Fruit fly (Drosophila melanogaster) whole organism, embryonic: ENCODE measurements around the gene PLCXD.

Experiments
- ATbp ChIP-seq: fragments of 200-800 bp; sonication (Bioruptor generic); optimal IDR thresholded peaks from 2 replicates; lab custom pipeline; 2017; ENCODE audit warnings: missing biosample characterization, mild to moderate bottlenecking, missing genetic modification characterization, missing genetic modification reagents
- BEAF-32 ChIP-seq: fragments of 200-800 bp; sonication (Bioruptor generic); optimal IDR thresholded peaks from 3 replicates; lab custom pipeline; 2017; ENCODE audit warnings: missing biosample characterization, missing genetic modification characterization, mild to moderate bottlenecking, moderate library complexity, missing genetic modification reagents
- Blimp-1 ChIP-seq: fragments of 200-800 bp; sonication (Bioruptor generic); optimal IDR thresholded peaks from 3 replicates; lab custom pipeline; 2018; ENCODE audit warnings: missing biosample characterization, missing genetic modification characterization, mild to moderate bottlenecking, moderate library complexity, missing genetic modification reagents
- CG10274 ChIP-seq: fragments of 200-800 bp; sonication (Bioruptor generic); optimal IDR thresholded peaks from 3 replicates; lab custom pipeline; 2017; ENCODE audit warnings: missing biosample characterization, mild to moderate bottlenecking, missing genetic modification characterization
- CG10959 ChIP-seq: fragments of 200-800 bp; sonication (Bioruptor generic); IDR thresholded peaks from 2 replicates; pipeline ENCODE4 v1.3.6; 2022; ENCODE audit warnings: missing biosample characterization, missing genetic modification characterization
- CG12744 ChIP-seq: fragments of 200-800 bp; sonication (Bioruptor generic); optimal IDR thresholded peaks from 2 replicates; lab custom pipeline; 2016; ENCODE audit warnings: missing biosample characterization, missing genetic modification characterization
- CG14050 ChIP-seq: fragments of 200-800 bp; sonication (Bioruptor generic); IDR thresholded peaks from 3 replicates; pipeline ENCODE4 v1.3.6; 2022; ENCODE audit warnings: missing biosample characterization, missing genetic modification characterization
- CG16815 ChIP-seq: fragments of 200-800 bp; sonication (Bioruptor generic); optimal IDR thresholded peaks from 3 replicates; lab custom pipeline; 2017; ENCODE audit warnings: missing biosample characterization, mild to moderate bottlenecking, missing genetic modification characterization
- CG18476 ChIP-seq: fragments of 200-800 bp; sonication (Bioruptor generic); optimal IDR thresholded peaks from 2 replicates; lab custom pipeline; 2016; ENCODE audit warnings: missing biosample characterization, mild to moderate bottlenecking, missing genetic modification characterization
- CG4424 ChIP-seq: fragments of 200-800 bp; sonication (Bioruptor generic); optimal IDR thresholded peaks from 3 replicates; lab custom pipeline; 2016; ENCODE audit warnings: missing biosample characterization, missing genetic modification characterization
- CG7357 ChIP-seq: fragments of 200-800 bp; sonication (Bioruptor generic); IDR thresholded peaks from 3 replicates; pipeline ENCODE4 v1.3.6; 2022; ENCODE audit warnings: missing biosample characterization, missing genetic modification characterization
- Dad ChIP-seq: fragments of 200-800 bp; sonication (Bioruptor generic); optimal IDR thresholded peaks from 3 replicates; lab custom pipeline; 2016; ENCODE audit warnings: missing biosample characterization, missing genetic modification characterization
- Dbx ChIP-seq: fragments of 200-800 bp; sonication (Bioruptor generic); IDR thresholded peaks from 3 replicates; pipeline ENCODE4 v1.3.6; 2022; ENCODE audit warnings: missing biosample characterization, missing genetic modification characterization
- E2f2 ChIP-seq: fragments of 200-800 bp; sonication (Bioruptor generic); IDR thresholded peaks from 2 replicates; pipeline ENCODE4 v1.3.6; 2022; ENCODE audit warnings: missing biosample characterization, missing genetic modification characterization
- HLH54F ChIP-seq: fragments of 200-800 bp; sonication (Bioruptor generic); optimal IDR thresholded peaks from 3 replicates; lab custom pipeline; 2016; ENCODE audit warnings: missing biosample characterization, missing genetic modification characterization
- HmgZ ChIP-seq: fragments of 200-800 bp; sonication (Bioruptor generic); optimal IDR thresholded peaks from 2 replicates; lab custom pipeline; 2018; ENCODE audit warnings: missing biosample characterization, mild to moderate bottlenecking, missing genetic modification characterization
- MTF-1 ChIP-seq: fragments of 200-800 bp; sonication (Bioruptor generic); optimal IDR thresholded peaks from 2 replicates; lab custom pipeline; 2018; ENCODE audit warnings: missing biosample characterization, mild to moderate bottlenecking, missing genetic modification characterization, borderline replicate concordance
- Max ChIP-seq: fragments of 200-800 bp; sonication (Bioruptor generic); optimal IDR thresholded peaks from 2 replicates; lab custom pipeline; 2016; ENCODE audit warnings: missing biosample characterization, mild to moderate bottlenecking, missing genetic modification characterization
- Mrtf ChIP-seq: fragments of 200-800 bp; sonication (Bioruptor generic); IDR thresholded peaks from 3 replicates; pipeline ENCODE4 v1.3.6; 2022; ENCODE audit warnings: missing biosample characterization, missing genetic modification characterization
- Opbp ChIP-seq: fragments of 200-800 bp; sonication (Bioruptor generic); IDR thresholded peaks from 3 replicates; pipeline ENCODE4 v1.3.6; 2022; ENCODE audit warnings: missing biosample characterization, missing genetic modification characterization; ENCODE audit not compliant: partially characterized antibody
- Ssrp ChIP-seq: fragments of 200-800 bp; sonication (Bioruptor generic); optimal IDR thresholded peaks from 2 replicates; lab custom pipeline; 2018; ENCODE audit warnings: missing biosample characterization, mild to moderate bottlenecking, missing genetic modification characterization, moderate library complexity
- Stat92E ChIP-seq, 3 experiments: fragments of >200 bp in 2 of 3; fragments of 200-800 bp in 1 of 3; sonication (Bioruptor generic) in 1 of 3; optimal IDR thresholded peaks; 2 replicates each; lab custom pipeline; 2017 to 2019; ENCODE audit warnings: missing biosample characterization in 3 of 3, missing genetic modification characterization in 3 of 3, mild to moderate bottlenecking in 1 of 3, moderate library complexity in 1 of 3
- aop ChIP-seq: fragments of 200-800 bp; sonication (Bioruptor generic); IDR thresholded peaks from 2 replicates; pipeline ENCODE4 v1.3.6; 2022; ENCODE audit warnings: missing biosample characterization, missing genetic modification characterization
- ato ChIP-seq: fragments of 200-800 bp; sonication (Bioruptor generic); IDR thresholded peaks from 2 replicates; pipeline ENCODE4 v1.3.6; 2022; ENCODE audit warnings: missing biosample characterization, missing genetic modification characterization; ENCODE audit not compliant: partially characterized antibody
- bowl ChIP-seq: fragments of 200-800 bp; sonication (Bioruptor generic); IDR thresholded peaks from 2 replicates; pipeline ENCODE4 v1.3.6; 2022; ENCODE audit warnings: missing biosample characterization, missing genetic modification characterization
- btn ChIP-seq: fragments of 200-800 bp; sonication (Bioruptor generic); optimal IDR thresholded peaks from 2 replicates; lab custom pipeline; 2016; ENCODE audit warnings: missing biosample characterization, missing genetic modification characterization
- fd64A ChIP-seq: fragments of 200-800 bp; sonication (Bioruptor generic); optimal IDR thresholded peaks from 3 replicates; lab custom pipeline; 2018; ENCODE audit warnings: missing biosample characterization, mild to moderate bottlenecking, missing genetic modification characterization
- lab ChIP-seq: fragments of 200-800 bp; sonication (Bioruptor generic); optimal IDR thresholded peaks from 3 replicates; lab custom pipeline; 2017; ENCODE audit warnings: missing biosample characterization, missing genetic modification characterization, mild to moderate bottlenecking, moderate library complexity, missing genetic modification reagents
- nerfin-2 ChIP-seq: fragments of 200-800 bp; sonication (Bioruptor generic); IDR thresholded peaks from 2 replicates; pipeline ENCODE4 v1.3.6; 2022; ENCODE audit warnings: missing biosample characterization, missing genetic modification characterization; ENCODE audit not compliant: partially characterized antibody
- peb ChIP-seq: fragments of 200-800 bp; sonication (Bioruptor generic); IDR thresholded peaks from 2 replicates; pipeline ENCODE4 v1.3.6; 2022; ENCODE audit warnings: missing biosample characterization, missing genetic modification characterization
- pzg ChIP-seq: fragments of 200-800 bp; sonication (Bioruptor generic); optimal IDR thresholded peaks from 3 replicates; lab custom pipeline; 2018; ENCODE audit warnings: missing biosample characterization, mild to moderate bottlenecking, missing genetic modification characterization, moderate library complexity
- sens ChIP-seq: fragments of 200-800 bp; sonication (Bioruptor generic); peaks from one replicate; lab custom pipeline; 2016; ENCODE audit warnings: missing biosample characterization, missing genetic modification characterization
- sr ChIP-seq: fragments of 200-800 bp; sonication (Bioruptor generic); IDR thresholded peaks from 3 replicates; pipeline ENCODE4 v1.3.6; 2022; ENCODE audit warnings: missing biosample characterization, missing genetic modification characterization
- tup ChIP-seq: fragments of 200-800 bp; sonication (Bioruptor generic); optimal IDR thresholded peaks from 2 replicates; lab custom pipeline; 2016; ENCODE audit warnings: missing biosample characterization, mild to moderate bottlenecking, missing genetic modification characterization, moderate library complexity
- usp ChIP-seq: fragments of >200 bp; optimal IDR thresholded peaks from 2 replicates; lab custom pipeline; 2017; ENCODE audit warnings: missing biosample characterization, missing genetic modification characterization
- wek ChIP-seq: fragments of 200-800 bp; sonication (Bioruptor generic); optimal IDR thresholded peaks from 3 replicates; lab custom pipeline; 2018; ENCODE audit warnings: missing biosample characterization, mild to moderate bottlenecking, missing genetic modification characterization, moderate library complexity
- yki ChIP-seq: fragments of >200 bp; optimal IDR thresholded peaks from 3 replicates; lab custom pipeline; 2018
- zen2 ChIP-seq: fragments of 200-800 bp; sonication (Bioruptor generic); IDR thresholded peaks from 3 replicates; pipeline ENCODE4 v1.3.6; 2022; ENCODE audit warnings: missing biosample characterization, missing genetic modification characterization; ENCODE audit not compliant: partially characterized antibody

Gene PLCXD

dm6 chr2L:12004211-12004979 is 44.8 kb upstream of the PLCXD start (continued):
- TF ChIP-seq wek (GFP tag; lab: Kevin White, UChicago) (peak; percentile 88), Stat92E (GFP tag; optimal IDR thresholded peaks at IDR 0.05; lab: Kevin White, UChicago) (no peak), E2f2 (GFP tag; lab: Robert Waterston, UW) (no peak), Max (peak; percentile 24), Dbx (GFP tag; lab: Robert Waterston, UW) (no peak), CG7357 (GFP tag; lab: Robert Waterston, UW) (0 out of 3 replicates have a peak, but pooled peaks have one; percentile 7), aop (GFP tag; lab: Robert Waterston, UW) (no peak), yki (lab: Kevin White, UChicago) (no peak), tup (GFP tag; lab: Kevin White, UChicago) (peak; percentile 46), nerfin-2 (GFP tag; lab: Robert Waterston, UW) (no peak), sens (GFP tag; lab: Kevin White, UChicago) (peak; percentile 95), Mrtf (no peak), zen2 (GFP tag; lab: Robert Waterston, UW) (no peak), CG10959 (GFP tag; lab: Robert Waterston, UW) (no peak), HmgZ (peak; percentile 56), sr (GFP tag; lab: Robert Waterston, UW) (no peak), MTF-1 (peak; percentile 75), Ssrp (no peak), CG10274 (GFP tag; lab: Kevin White, UChicago) (peak; percentile 52), bowl (GFP tag; lab: Robert Waterston, UW) (no peak), CG16815 (GFP tag; lab: Kevin White, UChicago) (no peak), btn (GFP tag; lab: Kevin White, UChicago) (peak; percentile 12), Dad (GFP tag; lab: Kevin White, UChicago) (peak; percentile 11), lab (GFP tag; lab: Kevin White, UChicago) (peak; percentile 81), CG4424 (GFP tag; lab: Kevin White, UChicago) (peak; percentile 41), CG14050 (GFP tag; lab: Robert Waterston, UW) (no peak), ato (GFP tag; lab: Robert Waterston, UW) (no peak), pzg (GFP tag; lab: Kevin White, UChicago) (no peak), Opbp (GFP tag; lab: Robert Waterston, UW) (no peak), peb (GFP tag; lab: Robert Waterston, UW) (no peak), usp (no peak), fd64A (GFP tag; lab: Kevin White, UChicago) (peak; percentile 89), ATbp (GFP tag; lab: Kevin White, UChicago) (peak; percentile 96), CG18476 (GFP tag; lab: Kevin White, UChicago) (no peak), BEAF-32 (peak; percentile 58), Blimp-1 (peak; percentile 47), HLH54F (GFP tag; lab: Kevin White, UChicago) (no peak), CG12744 (GFP tag; lab: Kevin White, UChicago) (peak; percentile 34)
- TF ChIP-seq, all 482 proteins: peak for 230
